Fruit fly (Drosophila melanogaster) whole organism, prepupa: Measurements from ENCODE around the gene sunn.

Source experiments
- fd59A ChIP-seq: fragments of 200-800 bp; sonication (Bioruptor generic); optimal IDR thresholded peaks from 2 replicates; lab custom pipeline; 2017; ENCODE audit warnings: missing biosample characterization, mild to moderate bottlenecking, missing genetic modification characterization, missing genetic modification reagents
- fkh ChIP-seq: fragments of 200-800 bp; sonication (Bioruptor generic); optimal IDR thresholded peaks from 3 replicates; lab custom pipeline; 2017; ENCODE audit warnings: missing biosample characterization, mild to moderate bottlenecking, missing genetic modification characterization, moderate library complexity

dm6 chr3L:11711059-11711628 lies 17.0 kb upstream of the sunn start, which contains the start of gene crim:
- TF ChIP-seq fkh, result peak; percentile 80
- TF ChIP-seq fd59A, result no peak
